Worm (Caenorhabditis elegans) whole organism, early embryonic: Measurements from ENCODE around the gene T02B11.6.
"Not testable (repeated sequence)": the region's sequence is repeated elsewhere in the genome, so short reads cannot be mapped to it uniquely, and the experiment has no call there.

Experiments
- B0310.2 ChIP-seq: sonication (generic microtip); optimal IDR thresholded peaks from 2 replicates; lab custom pipeline; 2016; ENCODE audit warnings: mild to moderate bottlenecking, missing genetic modification characterization, missing compliant biosample characterization
- F13C5.2 ChIP-seq: sonication (generic microtip); optimal IDR thresholded peaks from 2 replicates; lab custom pipeline; 2017; ENCODE audit warnings: mild to moderate bottlenecking, missing genetic modification characterization, inconsistent platforms, missing compliant biosample characterization
- aly-1 ChIP-seq: sonication (generic microtip); optimal IDR thresholded peaks from 2 replicates; lab custom pipeline; 2016; ENCODE audit warnings: missing genetic modification characterization, missing compliant biosample characterization
- ama-1 ChIP-seq: fragments of 150-350 bp; optimal IDR thresholded peaks from 2 replicates; lab custom pipeline; 2014
- ceh-13 ChIP-seq: fragments of 200-800 bp; sonication (Bioruptor generic); optimal IDR thresholded peaks from 2 replicates; lab custom pipeline; 2018; ENCODE audit warnings: mild to moderate bottlenecking, missing genetic modification characterization, missing compliant biosample characterization
- ceh-36 ChIP-seq: sonication (generic microtip); optimal IDR thresholded peaks from 2 replicates; lab custom pipeline; 2016; ENCODE audit warnings: missing genetic modification characterization, inconsistent platforms, missing compliant biosample characterization
- ets-7 ChIP-seq: sonication (generic microtip); optimal IDR thresholded peaks from 2 replicates; lab custom pipeline; 2016; ENCODE audit warnings: missing genotype, missing genetic modification characterization, missing compliant biosample characterization
- flt-1 ChIP-seq: fragments of 200-800 bp; sonication (Bioruptor generic); IDR thresholded peaks from 2 replicates; pipeline ENCODE4 v1.3.6; 2022; ENCODE audit warnings: missing genetic modification characterization, missing compliant biosample characterization
- hmbx-1 ChIP-seq: sonication (generic microtip); optimal IDR thresholded peaks from 2 replicates; lab custom pipeline; 2016; ENCODE audit warnings: mild to moderate bottlenecking, missing genetic modification characterization, missing compliant biosample characterization
- hmg-4 ChIP-seq: fragments of 200-800 bp; sonication (Bioruptor generic); optimal IDR thresholded peaks from 2 replicates; lab custom pipeline; 2018; ENCODE audit warnings: mild to moderate bottlenecking, missing genetic modification characterization, missing compliant biosample characterization
- hnd-1 ChIP-seq: sonication (generic microtip); optimal IDR thresholded peaks from 2 replicates; lab custom pipeline; 2016; ENCODE audit warnings: missing genetic modification characterization, missing compliant biosample characterization
- pes-1 ChIP-seq: fragments of 200-800 bp; sonication (Bioruptor generic); IDR thresholded peaks from 2 replicates; pipeline ENCODE4 v1.3.6; 2022; ENCODE audit warnings: missing genetic modification reagents, missing genetic modification characterization, missing compliant biosample characterization
- scrt-1 ChIP-seq: fragments of 200-800 bp; sonication (Bioruptor generic); IDR thresholded peaks from 2 replicates; pipeline ENCODE4 v1.3.6; 2022; ENCODE audit warnings: missing genetic modification characterization, missing compliant biosample characterization
- sea-1 ChIP-seq: fragments of 200-800 bp; sonication (Bioruptor generic); conservative IDR thresholded peaks from 2 replicates; pipeline ENCODE4 v1.3.6; 2022; ENCODE audit warnings: missing genetic modification characterization, missing compliant biosample characterization
- tbx-11 ChIP-seq: fragments of 200-800 bp; sonication (Bioruptor generic); IDR thresholded peaks from 2 replicates; pipeline ENCODE4 v1.3.6; 2022; ENCODE audit warnings: missing genetic modification characterization, missing compliant biosample characterization
- tbx-37 ChIP-seq: fragments of 200-800 bp; sonication (Bioruptor generic); conservative IDR thresholded peaks from 2 replicates; pipeline ENCODE4 v1.3.6; 2022; ENCODE audit warnings: missing genetic modification reagents, missing genetic modification characterization, missing compliant biosample characterization
- tra-4 ChIP-seq: sonication (generic microtip); optimal IDR thresholded peaks from 2 replicates; lab custom pipeline; 2017; ENCODE audit warnings: missing genetic modification characterization, missing compliant biosample characterization

The T02B11.6 gene

DNA sequence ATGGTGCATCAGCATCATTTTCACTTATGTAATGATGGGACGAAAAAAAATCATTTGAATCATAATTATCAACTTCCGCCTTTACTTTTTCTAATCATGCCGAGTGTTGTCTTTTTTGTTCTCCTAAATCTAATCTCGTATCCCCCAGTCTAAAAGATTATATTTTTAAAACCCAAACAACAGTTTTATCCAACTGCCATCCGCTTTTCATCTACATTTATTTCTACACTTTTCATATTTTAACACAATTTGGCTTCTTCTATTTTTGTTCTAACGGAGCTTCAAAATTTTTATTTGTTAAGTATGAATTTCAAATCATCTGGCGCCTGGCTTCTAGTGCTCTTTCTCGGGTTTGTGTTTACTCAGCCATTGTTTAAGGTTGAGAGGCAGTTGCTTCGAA lies 36.9 kb downstream of the T02B11.6 start, which contains the start of gene K09C6.3:
K09C6.3 (plus strand) TSS at position 301 of the 400 bp plus-strand sequence.
- TF ChIP-seq tra-4 (no peak), B0310.2 (no peak), ama-1 (lab: Kevin White, UChicago) (no peak), ceh-36 (tag; lab: Kevin White, UChicago) (no peak), F13C5.2 (tag; lab: Kevin White, UChicago) (no peak), pes-1 (GFP tag; lab: Robert Waterston, UW) (no peak), hmg-4 (no peak), tbx-11 (GFP tag; lab: Robert Waterston, UW) (no peak), tbx-37 (GFP tag; lab: Robert Waterston, UW) (no peak), ets-7 (tag; lab: Kevin White, UChicago) (no peak), scrt-1 (no peak), aly-1 (no peak), hnd-1 (tag; lab: Kevin White, UChicago) (no peak), sea-1 (GFP tag; lab: Robert Waterston, UW) (no peak), flt-1 (no peak), ceh-13 (GFP tag; lab: Kevin White, UChicago) (no peak), hmbx-1 (tag; lab: Kevin White, UChicago) (no peak)

DNA sequence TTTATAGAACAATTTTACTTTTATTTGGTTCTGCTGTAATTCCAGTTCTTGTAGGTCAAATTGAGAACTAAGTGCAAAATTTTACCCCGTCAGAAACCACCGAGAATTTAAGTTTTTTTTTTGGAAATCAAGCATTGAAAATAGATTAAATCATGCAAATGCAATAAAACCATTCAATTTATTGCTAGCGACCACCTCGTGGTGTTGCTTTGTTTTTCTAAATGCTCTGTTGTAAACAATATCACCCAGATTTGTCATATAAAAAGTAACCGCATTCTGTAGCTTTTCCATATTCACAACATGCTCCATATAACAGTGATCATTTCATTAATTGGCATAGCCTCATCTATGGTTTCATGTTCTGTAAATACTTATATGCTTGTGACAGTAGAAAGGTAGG lies 39.6 kb downstream of the T02B11.6 start, which contains the start of gene srbc-12:
srbc-12 (plus strand) TSS at position 301 of the 400 bp plus-strand sequence.
- no peak for TF ChIP-seq hnd-1 (tag; lab: Kevin White, UChicago)
- no peak for TF ChIP-seq F13C5.2 (tag; lab: Kevin White, UChicago)
- TF ChIP-seq ceh-36 (tag; lab: Kevin White, UChicago): no peak
- no peak for TF ChIP-seq ceh-13 (GFP tag; lab: Kevin White, UChicago)
- no peak for TF ChIP-seq tbx-11 (GFP tag; lab: Robert Waterston, UW)
- no peak for TF ChIP-seq hmg-4
- TF ChIP-seq tbx-37 (GFP tag; lab: Robert Waterston, UW): no peak
- no peak for TF ChIP-seq B0310.2
- no peak for TF ChIP-seq hmbx-1 (tag; lab: Kevin White, UChicago)

- no peak for TF ChIP-seq tbx-37 (GFP tag; lab: Robert Waterston, UW)
- TF ChIP-seq hnd-1 (tag; lab: Kevin White, UChicago): no peak
- TF ChIP-seq hmg-4: no peak
- no peak for TF ChIP-seq scrt-1
- TF ChIP-seq flt-1: no peak
- no peak for TF ChIP-seq hmbx-1 (tag; lab: Kevin White, UChicago)
- TF ChIP-seq pes-1 (GFP tag; lab: Robert Waterston, UW): no peak
- no peak for TF ChIP-seq tra-4
- no peak for TF ChIP-seq ceh-36 (tag; lab: Kevin White, UChicago)
- TF ChIP-seq ets-7 (tag; lab: Kevin White, UChicago): no peak
- no peak for TF ChIP-seq ama-1 (lab: Kevin White, UChicago)
Observed at ce11 chrV:849042-849441, 40.1 kb downstream of the T02B11.6 start.

DNA sequence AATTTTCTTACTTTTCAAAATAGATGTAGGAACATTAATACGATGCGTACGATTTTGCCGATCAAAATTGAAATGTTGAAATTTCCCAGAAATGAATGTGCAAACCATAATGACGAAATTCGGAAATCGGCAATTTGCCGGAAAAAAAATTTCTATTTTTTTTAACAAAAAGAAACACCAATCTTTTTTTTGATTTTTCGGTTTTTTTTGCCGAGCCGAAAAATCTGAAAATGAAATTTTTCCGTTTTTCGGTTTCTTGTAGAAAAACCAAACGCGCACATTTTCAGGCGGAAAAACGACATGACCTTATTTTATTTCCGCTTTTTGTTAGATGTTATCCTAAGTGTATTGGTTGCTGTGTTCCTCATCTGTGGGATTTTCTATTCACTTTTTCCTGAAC lies 41.6 kb downstream of the T02B11.6 start, which contains the start of gene srbc-13:
srbc-13 (plus strand) TSS at position 301 of the 400 bp plus-strand sequence.
- no peak for TF ChIP-seq F13C5.2 (tag; lab: Kevin White, UChicago)
- TF ChIP-seq scrt-1: no peak
- no peak for TF ChIP-seq hmg-4
- TF ChIP-seq flt-1: no peak
- no peak for TF ChIP-seq ama-1 (lab: Kevin White, UChicago)
- no peak for TF ChIP-seq tbx-37 (GFP tag; lab: Robert Waterston, UW)
- TF ChIP-seq hnd-1 (tag; lab: Kevin White, UChicago): no peak
- TF ChIP-seq tra-4: no peak
- TF ChIP-seq sea-1 (GFP tag; lab: Robert Waterston, UW): no peak
- no peak for TF ChIP-seq aly-1
- no peak for TF ChIP-seq ceh-36 (tag; lab: Kevin White, UChicago)
- no peak for TF ChIP-seq B0310.2
- no peak for TF ChIP-seq ets-7 (tag; lab: Kevin White, UChicago)
- TF ChIP-seq hmbx-1 (tag; lab: Kevin White, UChicago): no peak
- no peak for TF ChIP-seq tbx-11 (GFP tag; lab: Robert Waterston, UW)
- no peak for TF ChIP-seq pes-1 (GFP tag; lab: Robert Waterston, UW)
- no peak for TF ChIP-seq ceh-13 (GFP tag; lab: Kevin White, UChicago)

ce11 chrV:843118-843517 lies 46.0 kb downstream of the T02B11.6 start, which contains the start of gene K09C6.8:
Gene K09C6.8 (minus strand): TSS chrV:843218.
- TF ChIP-seq tra-4; B0310.2; tbx-37 (GFP tag; lab: Robert Waterston, UW): not testable (repeated sequence)

- TF ChIP-seq sea-1 (GFP tag; lab: Robert Waterston, UW): no peak
- no peak for TF ChIP-seq tbx-37 (GFP tag; lab: Robert Waterston, UW)
- no peak for TF ChIP-seq ceh-36 (tag; lab: Kevin White, UChicago)
- TF ChIP-seq F13C5.2 (tag; lab: Kevin White, UChicago): no peak
- no peak for TF ChIP-seq hmbx-1 (tag; lab: Kevin White, UChicago)
- no peak for TF ChIP-seq ets-7 (tag; lab: Kevin White, UChicago)
- TF ChIP-seq pes-1 (GFP tag; lab: Robert Waterston, UW): peak; percentile 47; the same call in 1 of the 2 replicates
- TF ChIP-seq ama-1 (lab: Kevin White, UChicago): no peak
- no peak for TF ChIP-seq scrt-1
Observed at ce11 chrV:842611-843010, 46.5 kb downstream of the T02B11.6 start.

DNA sequence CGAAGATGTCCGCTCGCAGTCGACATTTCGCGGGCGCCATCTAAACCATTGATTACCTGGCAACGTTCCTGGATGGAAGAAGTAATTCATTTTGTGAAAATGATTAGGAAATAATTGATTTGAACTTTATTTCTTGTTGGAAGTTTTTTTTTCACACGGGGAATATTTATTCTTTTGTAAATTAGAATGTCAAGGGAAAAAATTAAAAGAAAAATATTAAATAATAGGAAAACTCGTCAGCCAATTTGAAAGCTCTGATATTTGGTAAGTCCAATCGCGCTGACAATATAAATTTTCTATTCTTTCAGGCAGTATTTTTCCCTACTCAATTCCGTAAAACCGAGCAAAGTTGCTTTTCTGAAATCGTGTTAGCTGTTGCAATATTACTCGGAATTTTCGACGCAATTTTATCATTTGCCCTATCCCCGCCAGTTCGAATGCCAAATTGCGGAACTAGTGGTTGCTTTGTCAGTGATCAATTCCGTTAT lies 50.1 kb downstream of the T02B11.6 start, which contains the start of the genes K09C6.7 and K09C6.10:
K09C6.7 (minus strand) TSS at position 101 of the 488 bp plus-strand sequence.
K09C6.10 (plus strand) TSS at position 438 of the 488 bp plus-strand sequence.
- not testable (repeated sequence) for TF ChIP-seq tra-4; aly-1; tbx-37 (GFP tag; lab: Robert Waterston, UW)
